Fruit fly (Drosophila melanogaster) Kc167 (cell line): ENCODE data around the gene Invadolysin.

Source experiments
- h ChIP-seq: fragments of >200 bp; optimal IDR thresholded peaks from 3 replicates; lab custom pipeline; 2018; ENCODE audit warnings: missing external identifiers
- psq ChIP-seq: fragments of >200 bp; optimal IDR thresholded peaks from 2 replicates; lab custom pipeline; 2017; ENCODE audit warnings: missing external identifiers

DNA sequence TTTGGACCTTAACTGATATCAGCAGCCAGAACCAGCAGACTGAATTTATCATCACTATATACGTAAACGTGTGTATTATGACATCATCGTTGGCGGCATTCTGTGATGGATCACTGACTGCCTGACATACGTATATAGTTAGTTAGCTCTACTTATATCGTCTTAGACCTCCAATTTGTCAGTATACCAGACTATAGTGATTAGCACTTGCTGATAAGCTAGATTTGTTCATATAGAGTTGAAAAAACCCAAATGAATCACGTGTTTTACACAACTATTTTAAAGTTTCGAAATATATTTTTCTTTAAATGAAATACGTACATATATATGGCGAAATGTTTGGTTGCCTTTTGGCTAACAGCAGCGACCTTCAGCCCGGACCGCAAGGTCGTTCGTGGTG, 48.7 kb upstream of the Invadolysin start:
- TF ChIP-seq psq (lab: Kevin White, UChicago) = no peak
- TF ChIP-seq h = no peak
